Worm (Caenorhabditis elegans) whole organism, L4/young adult: Measurements from ENCODE around the gene mdt-27.

Source experiments
- W03F9.2 ChIP-seq: fragments of 150-350 bp; optimal IDR thresholded peaks from 2 replicates; lab custom pipeline; 2014; ENCODE audit warnings: missing biosample characterization, missing genetic modification characterization
- him-1 ChIP-seq: sonication (generic microtip); optimal IDR thresholded peaks from 2 replicates; lab custom pipeline; 2016; ENCODE audit warnings: missing genotype, missing genetic modification reagents, missing genetic modification characterization, missing compliant biosample characterization

- TF ChIP-seq W03F9.2 (tag; lab: Kevin White, UChicago) (peak; percentile 55), him-1 (tag; lab: Kevin White, UChicago) (no peak)
These were observed 955 bp downstream of the mdt-27 start for ce11 chrV:9212499-9212898.
